Worm (Caenorhabditis elegans): ENCODE results near the gene sru-24.

The sru-24 gene

DNA sequence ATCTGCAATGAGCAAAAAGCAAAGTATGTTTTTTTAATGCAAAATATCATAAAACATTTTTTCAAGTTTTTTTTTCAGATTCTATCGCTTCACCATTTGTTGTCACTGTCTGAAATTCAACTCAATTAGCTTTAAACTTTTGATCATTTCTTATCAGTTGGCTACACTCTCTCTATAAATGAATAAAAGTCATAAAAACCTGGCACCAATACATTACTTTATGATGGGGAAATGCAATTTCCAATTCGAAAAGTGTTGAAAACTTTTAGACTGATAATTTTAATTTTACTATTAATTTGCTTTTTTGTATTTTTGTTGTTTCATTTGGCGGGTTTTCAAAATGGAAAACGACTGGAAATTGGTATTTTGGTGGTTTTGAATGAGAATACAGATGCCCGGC is 12.6 kb upstream of the sru-24 start, which contains the start of gene F31F4.1:
F31F4.1 (plus strand) TSS at position 203 of the 400 bp plus-strand sequence.
- TF ChIP-seq nhr-2 (tag; optimal IDR thresholded peaks at IDR 0.05) (no peak), elt-3 (tag; optimal IDR thresholded peaks at IDR 0.05) (no peak), bed-3 (GFP tag; optimal IDR thresholded peaks at IDR 0.05) (no peak), pha-4 (tag; optimal IDR thresholded peaks at IDR 0.05) (no peak), ham-2 (GFP tag; optimal IDR thresholded peaks at IDR 0.05) (no peak), sptf-1 (tag; optimal IDR thresholded peaks at IDR 0.05) (no peak), ceh-43 (GFP tag; optimal IDR thresholded peaks at IDR 0.05) (no peak), zip-8 (tag; optimal IDR thresholded peaks at IDR 0.05) (no peak)

DNA sequence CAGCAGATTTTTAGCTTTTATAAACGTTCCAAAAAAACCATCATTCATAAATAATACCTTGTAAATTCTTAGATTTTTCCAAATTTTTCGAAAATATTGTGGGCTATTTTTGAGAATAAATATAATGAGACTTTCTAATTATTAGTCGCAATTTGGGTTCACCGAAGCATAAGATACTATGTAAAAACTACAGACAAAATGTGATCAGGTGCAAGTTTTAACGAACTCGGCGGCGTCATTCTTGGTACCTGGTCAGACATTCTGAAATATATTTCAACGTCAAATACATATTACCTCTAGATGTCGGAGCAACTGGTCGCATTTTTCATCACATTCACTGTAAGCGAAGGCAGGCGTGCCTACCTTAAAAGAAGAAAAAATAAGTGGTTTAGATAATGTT is 10.8 kb upstream of the sru-24 start, which contains the start of gene srx-23:
srx-23 (plus strand) TSS at position 301 of the 400 bp plus-strand sequence.
- TF ChIP-seq mep-1 (tag; optimal IDR thresholded peaks at IDR 0.05) (no peak), unc-39 (tag; optimal IDR thresholded peaks at IDR 0.05) (no peak)

DNA sequence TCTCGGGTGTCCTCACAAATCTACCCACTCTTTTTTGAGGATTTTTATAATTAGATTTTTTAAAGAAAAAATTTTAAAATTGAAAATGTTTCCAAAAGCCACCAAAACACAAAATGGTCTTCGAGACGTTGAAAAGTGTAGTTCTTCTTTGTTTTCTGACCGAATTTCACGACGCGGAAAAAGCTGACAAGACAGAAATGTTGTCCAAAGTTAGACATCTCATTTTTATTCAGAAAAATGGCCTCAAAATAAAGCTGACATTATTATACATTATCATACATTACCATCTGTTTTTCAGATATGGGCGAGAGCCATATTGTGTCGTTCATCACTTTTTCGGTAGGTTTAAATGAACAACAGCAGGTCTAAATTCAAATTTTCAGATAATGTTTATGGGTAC is 8.4 kb upstream of the sru-24 start, which contains the start of gene srx-22:
srx-22 (plus strand) TSS at position 301 of the 400 bp plus-strand sequence.
- TF ChIP-seq M03D4.4 (tag; optimal IDR thresholded peaks at IDR 0.05) (no peak), lin-32 (GFP tag; optimal IDR thresholded peaks at IDR 0.05) (no peak), bed-3 (GFP tag; optimal IDR thresholded peaks at IDR 0.05) (no peak), sptf-1 (tag; optimal IDR thresholded peaks at IDR 0.05) (no peak), mep-1 (tag; optimal IDR thresholded peaks at IDR 0.05) (no peak), drap-1 (GFP tag; optimal IDR thresholded peaks at IDR 0.05) (no peak), ceh-39 (tag; optimal IDR thresholded peaks at IDR 0.05) (no peak), ceh-83 (GFP tag; optimal IDR thresholded peaks at IDR 0.05) (no peak), nhr-12 (tag; optimal IDR thresholded peaks at IDR 0.05) (no peak), unc-39 (tag; optimal IDR thresholded peaks at IDR 0.05) (no peak), cnd-1 (tag; optimal IDR thresholded peaks at IDR 0.05) (no peak), sem-2 (GFP tag; optimal IDR thresholded peaks at IDR 0.05) (no peak)

DNA sequence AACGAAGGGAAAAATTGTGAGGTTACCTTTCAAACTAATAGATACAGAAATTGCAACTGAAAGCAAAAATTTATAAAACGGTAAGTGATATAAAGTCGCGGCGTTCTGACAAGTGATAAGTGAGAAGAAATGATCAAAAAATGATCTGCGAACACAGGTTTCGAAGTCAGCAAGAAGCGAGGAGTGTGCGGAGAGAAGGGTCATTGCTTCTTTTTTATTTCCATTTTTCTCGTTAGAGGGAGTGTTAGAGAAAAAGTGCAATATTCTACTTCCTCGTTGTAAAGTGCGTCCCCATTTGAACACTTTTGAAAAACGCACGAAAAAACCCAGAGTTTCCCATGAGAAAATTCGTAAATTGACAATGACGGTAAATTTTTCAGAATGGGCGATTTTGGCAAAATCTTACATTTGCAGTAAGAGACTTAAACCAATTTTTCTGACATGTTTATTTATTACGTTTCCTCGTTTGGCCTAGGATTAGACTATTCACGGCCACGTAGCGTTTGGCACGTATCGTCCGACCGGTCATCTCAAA is 5.4 kb upstream of the sru-24 start, which contains the start of the genes fbxa-72 and srx-21:
fbxa-72 (minus strand) TSS at position 204 of the 535 bp plus-strand sequence.
srx-21 (plus strand) TSS at position 485 of the 535 bp plus-strand sequence.
- no peak for TF ChIP-seq sem-2 (GFP tag; optimal IDR thresholded peaks at IDR 0.05)
- TF ChIP-seq nhr-76 (tag; optimal IDR thresholded peaks at IDR 0.05) = no peak
- no peak for TF ChIP-seq drap-1 (GFP tag; optimal IDR thresholded peaks at IDR 0.05)
- no peak for TF ChIP-seq nhr-237 (tag; optimal IDR thresholded peaks at IDR 0.05)
- TF ChIP-seq ztf-11 (tag; optimal IDR thresholded peaks at IDR 0.05) = no peak
- TF ChIP-seq cnd-1 (tag; optimal IDR thresholded peaks at IDR 0.05) = no peak
- TF ChIP-seq ces-1 (GFP tag; optimal IDR thresholded peaks at IDR 0.05) = no peak
- no peak for TF ChIP-seq snpc-4 (tag; optimal IDR thresholded peaks at IDR 0.05)

DNA sequence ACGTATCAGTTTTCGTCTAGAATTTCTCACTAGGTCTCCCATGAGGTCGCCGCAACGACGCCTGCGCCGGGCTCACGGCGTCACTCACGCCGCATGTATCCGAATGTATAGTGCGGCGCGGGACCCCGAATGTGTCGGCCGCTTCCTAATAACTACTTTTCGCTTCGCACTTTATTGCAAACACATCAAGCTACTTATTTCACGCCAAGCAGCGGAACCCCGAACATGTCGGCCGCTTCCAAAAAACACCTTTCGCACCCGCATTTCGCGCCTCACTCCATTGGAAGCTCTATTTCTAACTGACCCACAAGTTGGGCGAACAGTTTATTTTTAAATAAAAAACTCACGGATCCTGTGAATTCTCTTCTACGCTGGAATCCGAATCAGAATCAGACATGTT is 4.8 kb upstream of the sru-24 start:
- no peak for TF ChIP-seq cnd-1 (tag; optimal IDR thresholded peaks at IDR 0.05)
- TF ChIP-seq nhr-28 (tag; optimal IDR thresholded peaks at IDR 0.05) = no peak
- TF ChIP-seq ceh-83 (GFP tag; optimal IDR thresholded peaks at IDR 0.05) = no peak
- no peak for TF ChIP-seq lin-32 (GFP tag; optimal IDR thresholded peaks at IDR 0.05)
- no peak for TF ChIP-seq ceh-39 (tag; optimal IDR thresholded peaks at IDR 0.05)
- TF ChIP-seq elt-1 (tag; optimal IDR thresholded peaks at IDR 0.05; ENCODE audit: borderline replicate concordance, insufficient read depth) = no peak
- TF ChIP-seq ces-1 (GFP tag; optimal IDR thresholded peaks at IDR 0.05) = no peak
- TF ChIP-seq pha-4 (tag; optimal IDR thresholded peaks at IDR 0.05) = no peak
- no peak for TF ChIP-seq ceh-43 (GFP tag; optimal IDR thresholded peaks at IDR 0.05)
- TF ChIP-seq nhr-76 (tag; optimal IDR thresholded peaks at IDR 0.05) = no peak
- TF ChIP-seq tbx-8 (GFP tag; optimal IDR thresholded peaks at IDR 0.05) = no peak

DNA sequence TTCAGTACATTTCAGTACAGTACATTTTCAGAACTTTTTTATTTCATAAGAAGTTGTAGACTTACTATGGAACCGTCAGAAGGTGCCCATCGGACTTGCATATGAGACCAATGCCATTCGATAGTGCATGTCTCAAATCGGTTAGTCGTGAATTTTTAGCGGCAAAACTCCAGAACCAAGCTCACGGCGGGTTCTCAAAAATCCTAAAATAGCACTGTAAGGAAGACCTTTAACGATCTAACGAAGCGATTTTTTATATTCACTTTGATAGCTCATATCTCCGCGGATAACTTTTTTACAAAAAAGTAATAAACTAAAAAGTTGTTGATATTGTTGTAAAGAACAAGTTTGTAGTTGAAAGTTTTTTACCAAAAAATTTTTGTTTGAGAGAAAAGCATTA is 3.0 kb upstream of the sru-24 start, which contains the start of gene sru-25:
sru-25 (minus strand) TSS at position 101 of the 400 bp plus-strand sequence.
- TF ChIP-seq sem-2 (GFP tag; optimal IDR thresholded peaks at IDR 0.05) (no peak), bed-3 (GFP tag; optimal IDR thresholded peaks at IDR 0.05) (no peak), nhr-76 (tag; optimal IDR thresholded peaks at IDR 0.05) (no peak), snpc-4 (tag; optimal IDR thresholded peaks at IDR 0.05) (no peak), unc-120 (tag; optimal IDR thresholded peaks at IDR 0.05; ENCODE audit: poor library complexity, severe bottlenecking) (no peak), nhr-237 (tag; optimal IDR thresholded peaks at IDR 0.05) (no peak), lin-32 (GFP tag; optimal IDR thresholded peaks at IDR 0.05) (no peak), tbx-8 (GFP tag; optimal IDR thresholded peaks at IDR 0.05) (no peak), ceh-39 (tag; optimal IDR thresholded peaks at IDR 0.05) (no peak)

Data from whole organism, mixed stage, embryonic.